Worm (Caenorhabditis elegans) whole organism, L1 larva: ENCODE data around the gene hcp-3.

ENCODE experiments used
- ceh-82 ChIP-seq, 3 experiments: fragments of 150-350 bp in 1 of 3; sonication (generic microtip) in 2 of 3; optimal IDR thresholded peaks; 2 replicates each; lab custom pipeline; 2014 to 2017; ENCODE audit warnings: missing biosample characterization in 3 of 3, missing genetic modification characterization in 3 of 3
- egl-27 ChIP-seq, 2 experiments: fragments of 150-350 bp in 1 of 2; sonication (generic microtip); optimal IDR thresholded peaks; 3 replicates each; lab custom pipeline; 2017 to 2018; ENCODE audit warnings: missing biosample characterization in 2 of 2, missing genetic modification characterization in 2 of 2, missing genetic modification reagents in 2 of 2
- ets-5 ChIP-seq: fragments of 200-800 bp; sonication (Bioruptor generic); IDR thresholded peaks from 2 replicates; pipeline ENCODE4 v1.3.6; 2022; ENCODE audit warnings: missing genetic modification characterization, missing compliant biosample characterization
- fkh-8 ChIP-seq: sonication (generic microtip); optimal IDR thresholded peaks from 2 replicates; lab custom pipeline; 2016; ENCODE audit warnings: mild to moderate bottlenecking, missing genetic modification characterization, missing compliant biosample characterization
- lin-39 ChIP-seq: fragments of 150-350 bp; optimal IDR thresholded peaks from 2 replicates; lab custom pipeline; 2014; ENCODE audit warnings: missing biosample characterization, missing genetic modification reagents, missing genetic modification characterization
- lsy-2 ChIP-seq, 2 experiments: fragments of 150-350 bp; optimal IDR thresholded peaks; 2 replicates each; lab custom pipeline; 2014; ENCODE audit warnings: missing biosample characterization in 2 of 2, missing genetic modification characterization in 2 of 2
- nhr-12 ChIP-seq: sonication (generic microtip); optimal IDR thresholded peaks from 2 replicates; lab custom pipeline; 2017; ENCODE audit warnings: missing biosample characterization, missing genetic modification characterization
- nhr-237 ChIP-seq: fragments of 150-350 bp; optimal IDR thresholded peaks from 2 replicates; lab custom pipeline; 2014; ENCODE audit warnings: missing biosample characterization, missing genetic modification characterization
- pqm-1 ChIP-seq: sonication (generic microtip); optimal IDR thresholded peaks from 3 replicates; lab custom pipeline; 2017; ENCODE audit warnings: missing biosample characterization, missing genetic modification characterization
- rnt-1 ChIP-seq: sonication (generic microtip); optimal IDR thresholded peaks from 2 replicates; lab custom pipeline; 2016; ENCODE audit warnings: mild to moderate bottlenecking, missing genetic modification characterization, moderate library complexity, missing compliant biosample characterization
- sox-4 ChIP-seq: sonication (generic microtip); optimal IDR thresholded peaks from 2 replicates; lab custom pipeline; 2016; ENCODE audit warnings: missing genetic modification characterization, missing compliant biosample characterization
- swsn-7 ChIP-seq: sonication (generic microtip); optimal IDR thresholded peaks from 2 replicates; lab custom pipeline; 2016; ENCODE audit warnings: missing genetic modification characterization, missing compliant biosample characterization
- vab-15 ChIP-seq: sonication (generic microtip); optimal IDR thresholded peaks from 2 replicates; lab custom pipeline; 2017; ENCODE audit warnings: missing genotype, mild to moderate bottlenecking, missing genetic modification characterization, missing compliant biosample characterization

- no peak for TF ChIP-seq swsn-7 (tag; lab: Kevin White, UChicago)
- no peak for TF ChIP-seq sox-4
- no peak for TF ChIP-seq rnt-1
- TF ChIP-seq nhr-12: no peak
- no peak for TF ChIP-seq ets-5 (GFP tag; lab: Robert Waterston, UW)
- no peak for TF ChIP-seq nhr-237 (tag; lab: Kevin White, UChicago)
- no peak for TF ChIP-seq egl-27 (tag; optimal IDR thresholded peaks at IDR 0.05; lab: Kevin White, UChicago)
- no peak for TF ChIP-seq vab-15 (tag; lab: Kevin White, UChicago)
- TF ChIP-seq fkh-8: no peak
- TF ChIP-seq ceh-82 (tag; optimal IDR thresholded peaks at IDR 0.05; lab: Kevin White, UChicago): no peak
- TF ChIP-seq pqm-1 (tag; lab: Kevin White, UChicago): no peak
- no peak for TF ChIP-seq lsy-2 (tag; optimal IDR thresholded peaks at IDR 0.05; lab: Kevin White, UChicago)
- no peak for TF ChIP-seq lin-39 (tag; lab: Kevin White, UChicago)
Observed at ce11 chrIII:9629054-9629453, 12.8 kb upstream of the hcp-3 start, which contains the start of gene tbg-1.
